Worm (Caenorhabditis elegans): Measurements from ENCODE around the gene srr-7.

- TF ChIP-seq nhr-11 (tag; optimal IDR thresholded peaks at IDR 0.05) (no peak), sdz-12 (GFP tag; optimal IDR thresholded peaks at IDR 0.05) (no peak), daf-8 (GFP tag; IDR thresholded peaks at IDR 0.05) (no peak), lim-7 (GFP tag; IDR thresholded peaks at IDR 0.05) (no peak), mep-1 (tag; optimal IDR thresholded peaks at IDR 0.05) (no peak), ZK546.5 (tag; optimal IDR thresholded peaks at IDR 0.05) (no peak), unc-62 (GFP tag; optimal IDR thresholded peaks at IDR 0.05 in 1 of 2) (no peak), unc-62 (tag; optimal IDR thresholded peaks at IDR 0.05) (no peak), ztf-11 (tag; optimal IDR thresholded peaks at IDR 0.05) (no peak), dpl-1 (GFP tag; optimal IDR thresholded peaks at IDR 0.05) (no peak)
Observed at ce11 chrV:15150176-15150575, 22.1 kb downstream of the srr-7 start.

Data from whole organism, L4 larva.